Fruit fly (Drosophila melanogaster): ENCODE results near the gene chp.

chp gene

DNA sequence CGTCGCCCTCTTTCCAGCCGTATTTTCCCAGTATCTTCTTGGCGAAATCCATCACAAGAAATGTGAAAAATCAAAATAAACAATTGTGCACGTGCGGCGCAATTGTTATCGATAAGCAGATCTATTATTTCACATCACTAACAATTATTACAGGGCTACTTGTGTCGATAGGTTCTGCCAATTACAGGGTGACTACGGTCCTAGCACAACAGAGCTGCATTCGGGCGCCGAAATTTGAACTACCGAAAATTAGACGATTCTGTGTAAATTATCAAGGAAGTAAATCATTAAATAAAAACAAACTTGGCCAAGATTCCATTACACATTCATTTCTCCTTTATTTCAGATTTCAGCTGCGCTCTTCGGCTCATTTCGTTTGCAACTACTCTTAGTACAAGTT is 5.3 kb upstream of the chp start, which contains the start of gene CG15561 (continued):
- TF ChIP-seq fd64A (GFP tag; optimal IDR thresholded peaks at IDR 0.05) (peak; percentile 60), dm (GFP tag; optimal IDR thresholded peaks at IDR 0.05) (peak; percentile 96), corto (GFP tag; optimal IDR thresholded peaks at IDR 0.05) (no peak), Dbx (GFP tag; IDR thresholded peaks at IDR 0.05) (no peak), CG6813 (GFP tag; optimal IDR thresholded peaks at IDR 0.05) (no peak), HmgZ (tag; optimal IDR thresholded peaks at IDR 0.05) (peak; percentile 81), CG16813 (GFP tag; IDR thresholded peaks at IDR 0.05; ENCODE audit: partially characterized antibody) (no peak), gsb-n (tag; optimal IDR thresholded peaks at IDR 0.05) (no peak), CG42726 (GFP tag; IDR thresholded peaks at IDR 0.05; ENCODE audit: partially characterized antibody) (no peak), bbx (GFP tag; IDR thresholded peaks at IDR 0.05; ENCODE audit: partially characterized antibody) (no peak), CG4854 (GFP tag; optimal IDR thresholded peaks at IDR 0.05) (no peak), Neu2 (GFP tag; optimal IDR thresholded peaks at IDR 0.05; ENCODE audit: borderline replicate concordance) (no peak), Meics (GFP tag; optimal IDR thresholded peaks at IDR 0.05) (peak; percentile 47), Spps (tag; optimal IDR thresholded peaks at IDR 0.05) (peak; percentile 15), grn (GFP tag; optimal IDR thresholded peaks at IDR 0.05) (no peak), kah (GFP tag; optimal IDR thresholded peaks at IDR 0.05) (peak; percentile 14), BEAF-32 (GFP tag; optimal IDR thresholded peaks at IDR 0.05) (peak; percentile 72), tll (GFP tag; optimal IDR thresholded peaks at IDR 0.05) (no peak), mam (GFP tag; optimal IDR thresholded peaks at IDR 0.05) (no peak), hkb (optimal IDR thresholded peaks at IDR 0.05) (no peak), hkb (GFP tag; IDR thresholded peaks at IDR 0.05) (no peak), toy (GFP tag; IDR thresholded peaks at IDR 0.05) (no peak), chn (GFP tag; optimal IDR thresholded peaks at IDR 0.05) (peak; percentile 34), Lim3 (GFP tag; IDR thresholded peaks at IDR 0.05) (no peak), CG17612 (GFP tag; IDR thresholded peaks at IDR 0.05) (no peak), CG10209 (GFP tag; optimal IDR thresholded peaks at IDR 0.05) (peak; percentile 44), Dfd (GFP tag; optimal IDR thresholded peaks at IDR 0.05) (no peak), CG12769 (tag; optimal IDR thresholded peaks at IDR 0.05) (no peak), NC2β (GFP tag; optimal IDR thresholded peaks at IDR 0.05) (peak; percentile 44), scrt (GFP tag; optimal IDR thresholded peaks at IDR 0.05) (no peak), CG14667 (GFP tag; IDR thresholded peaks at IDR 0.05) (no peak), ATbp (GFP tag; optimal IDR thresholded peaks at IDR 0.05) (no peak), CG10543 (GFP tag; optimal IDR thresholded peaks at IDR 0.05) (peak; percentile 52), ash1 (GFP tag; optimal IDR thresholded peaks at IDR 0.05) (peak; percentile 16), CG34224 (GFP tag; IDR thresholded peaks at IDR 0.05; ENCODE audit: partially characterized antibody) (no peak), CG7963 (GFP tag; IDR thresholded peaks at IDR 0.05; ENCODE audit: partially characterized antibody) (no peak), Jarid2 (GFP tag; optimal IDR thresholded peaks at IDR 0.05) (no peak), CG13424 (tag; optimal IDR thresholded peaks at IDR 0.05) (peak; percentile 57), wor (GFP tag; IDR thresholded peaks at IDR 0.05) (no peak), CG10959 (GFP tag; IDR thresholded peaks at IDR 0.05) (no peak), sc (optimal IDR thresholded peaks at IDR 0.05) (no peak), sc (GFP tag; optimal IDR thresholded peaks at IDR 0.05) (peak; percentile 25), CG7372 (GFP tag; IDR thresholded peaks at IDR 0.05) (no peak), CG7271 (tag; optimal IDR thresholded peaks at IDR 0.05) (peak; percentile 39), CG33557 (GFP tag; optimal IDR thresholded peaks at IDR 0.05) (peak; percentile 66), h (optimal IDR thresholded peaks at IDR 0.05) (no peak), Rfx (GFP tag; IDR thresholded peaks at IDR 0.05) (no peak), sisA (GFP tag; IDR thresholded peaks at IDR 0.05) (no peak), fd3F (GFP tag; optimal IDR thresholded peaks at IDR 0.05) (peak; percentile 5), H15 (GFP tag; IDR thresholded peaks at IDR 0.05) (no peak), C15 (GFP tag; IDR thresholded peaks at IDR 0.05) (no peak)

Measured in whole organism, embryonic.